Fruit fly (Drosophila melanogaster) whole organism, embryonic: ENCODE results near the gene Crz.

Experiments used
- CG10267 ChIP-seq: fragments of 200-800 bp; sonication (Bioruptor generic); optimal IDR thresholded peaks from 2 replicates; lab custom pipeline; 2018; ENCODE audit warnings: missing biosample characterization, mild to moderate bottlenecking, missing genetic modification characterization, moderate library complexity
- CG10431 ChIP-seq: fragments of 200-800 bp; sonication (Bioruptor generic); optimal IDR thresholded peaks from 3 replicates; lab custom pipeline; 2018; ENCODE audit warnings: missing biosample characterization, mild to moderate bottlenecking, missing genetic modification characterization
- CG13287 ChIP-seq: fragments of 200-800 bp; sonication (Bioruptor generic); IDR thresholded peaks from 2 replicates; pipeline ENCODE4 v1.3.6; 2022; ENCODE audit warnings: missing biosample characterization, missing genetic modification characterization; ENCODE audit not compliant: partially characterized antibody
- CG13296 ChIP-seq: fragments of 200-800 bp; sonication (Bioruptor generic); optimal IDR thresholded peaks from 3 replicates; lab custom pipeline; 2018; ENCODE audit warnings: missing biosample characterization, mild to moderate bottlenecking, missing genetic modification characterization
- CG17612 ChIP-seq: fragments of 200-800 bp; sonication (Bioruptor generic); IDR thresholded peaks from 2 replicates; pipeline ENCODE4 v1.3.6; 2022; ENCODE audit warnings: missing biosample characterization, missing genetic modification characterization
- CG17829 ChIP-seq: fragments of 200-800 bp; optimal IDR thresholded peaks from 2 replicates; lab custom pipeline; 2019; ENCODE audit warnings: missing biosample characterization, mild to moderate bottlenecking, missing genetic modification characterization, moderate library complexity
- CG18476 ChIP-seq: fragments of 200-800 bp; sonication (Bioruptor generic); optimal IDR thresholded peaks from 2 replicates; lab custom pipeline; 2016; ENCODE audit warnings: missing biosample characterization, mild to moderate bottlenecking, missing genetic modification characterization
- CG2202 ChIP-seq: fragments of 200-800 bp; sonication (Bioruptor generic); optimal IDR thresholded peaks from 2 replicates; lab custom pipeline; 2018; ENCODE audit warnings: missing biosample characterization, mild to moderate bottlenecking, missing genetic modification characterization
- CG30020 ChIP-seq: fragments of 200-800 bp; optimal IDR thresholded peaks from 2 replicates; lab custom pipeline; 2019; ENCODE audit warnings: missing biosample characterization, mild to moderate bottlenecking, missing genetic modification characterization, moderate library complexity
- CG30403 ChIP-seq: fragments of 200-800 bp; sonication (Bioruptor generic); optimal IDR thresholded peaks from 3 replicates; lab custom pipeline; 2016; ENCODE audit warnings: missing biosample characterization, missing genetic modification characterization
- CG4404 ChIP-seq: fragments of 200-800 bp; sonication (Bioruptor generic); IDR thresholded peaks from 2 replicates; pipeline ENCODE4 v1.3.6; 2022; ENCODE audit warnings: missing biosample characterization, missing genetic modification characterization
- CG6272 ChIP-seq: fragments of 200-800 bp; sonication (Bioruptor generic); IDR thresholded peaks from 2 replicates; pipeline ENCODE4 v1.3.6; 2022; ENCODE audit warnings: missing biosample characterization, missing genetic modification characterization
- CG6689 ChIP-seq: fragments of 200-800 bp; sonication (Bioruptor generic); IDR thresholded peaks from 2 replicates; pipeline ENCODE4 v1.3.6; 2022; ENCODE audit warnings: missing biosample characterization, missing genetic modification characterization
- CG7987 ChIP-seq: fragments of 200-800 bp; sonication (Bioruptor generic); optimal IDR thresholded peaks from 2 replicates; lab custom pipeline; 2018; ENCODE audit warnings: missing biosample characterization, mild to moderate bottlenecking, missing genetic modification characterization, moderate library complexity
- CG9727 ChIP-seq: fragments of 200-800 bp; sonication (Bioruptor generic); optimal IDR thresholded peaks from 3 replicates; lab custom pipeline; 2017; ENCODE audit warnings: missing biosample characterization, mild to moderate bottlenecking, missing genetic modification characterization
- CG9932 ChIP-seq: fragments of 200-800 bp; sonication (Bioruptor generic); IDR thresholded peaks from 2 replicates; pipeline ENCODE4 v1.3.6; 2022; ENCODE audit warnings: missing biosample characterization, missing genetic modification characterization
- Ets97D ChIP-seq: fragments of 200-800 bp; sonication (Bioruptor generic); optimal IDR thresholded peaks from 3 replicates; lab custom pipeline; 2016; ENCODE audit warnings: missing biosample characterization, missing genetic modification characterization
- Fer1 ChIP-seq: fragments of 200-800 bp; sonication (Bioruptor generic); optimal IDR thresholded peaks from 2 replicates; lab custom pipeline; 2017; ENCODE audit warnings: missing biosample characterization, mild to moderate bottlenecking, missing genetic modification characterization
- HmgD ChIP-seq: fragments of 200-800 bp; sonication (Bioruptor generic); optimal IDR thresholded peaks from 3 replicates; lab custom pipeline; 2016; ENCODE audit warnings: missing biosample characterization, missing genetic modification characterization
- Hsf ChIP-seq: fragments of 200-800 bp; sonication (Bioruptor generic); optimal IDR thresholded peaks from 3 replicates; lab custom pipeline; 2016; ENCODE audit warnings: missing biosample characterization, missing genetic modification characterization
- Med ChIP-seq: fragments of 200-800 bp; sonication (Bioruptor generic); peaks from one replicate; lab custom pipeline; 2016; ENCODE audit warnings: missing biosample characterization, missing genetic modification characterization, mild to moderate bottlenecking, inconsistent platforms, moderate library complexity
- NC2α ChIP-seq: fragments of 200-800 bp; sonication (Bioruptor generic); optimal IDR thresholded peaks from 2 replicates; lab custom pipeline; 2016; ENCODE audit warnings: missing biosample characterization, missing genetic modification characterization
- PHDP ChIP-seq: fragments of 200-800 bp; sonication (Bioruptor generic); optimal IDR thresholded peaks from 3 replicates; lab custom pipeline; 2018; ENCODE audit warnings: missing biosample characterization, mild to moderate bottlenecking, missing genetic modification characterization, moderate library complexity
- Pdp1 ChIP-seq, 2 experiments: fragments of 200-800 bp; sonication (Bioruptor generic); optimal IDR thresholded peaks; 3 replicates each; lab custom pipeline; 2016; ENCODE audit warnings: missing biosample characterization in 2 of 2, missing genetic modification characterization in 2 of 2, mild to moderate bottlenecking in 1 of 2, moderate library complexity in 1 of 2
- Rfx ChIP-seq: fragments of 200-800 bp; sonication (Bioruptor generic); IDR thresholded peaks from 2 replicates; pipeline ENCODE4 v1.3.6; 2022; ENCODE audit warnings: missing biosample characterization, missing genetic modification characterization
- Tbp ChIP-seq: fragments of >200 bp; optimal IDR thresholded peaks from 2 replicates; lab custom pipeline; 2018; ENCODE audit warnings: missing biosample characterization, missing genetic modification characterization
- al ChIP-seq: fragments of 200-800 bp; sonication (Bioruptor generic); IDR thresholded peaks from 2 replicates; pipeline ENCODE4 v1.3.6; 2022; ENCODE audit warnings: missing biosample characterization, missing genetic modification characterization
- cg ChIP-seq: fragments of 200-800 bp; sonication (Bioruptor generic); optimal IDR thresholded peaks from 3 replicates; lab custom pipeline; 2019; ENCODE audit warnings: missing biosample characterization, mild to moderate bottlenecking, missing genetic modification characterization, moderate library complexity
- ci ChIP-seq: fragments of 200-800 bp; sonication (Bioruptor generic); IDR thresholded peaks from 3 replicates; pipeline ENCODE4 v1.3.6; 2022; ENCODE audit warnings: missing biosample characterization, missing genetic modification characterization
- dati ChIP-seq: fragments of 200-800 bp; sonication (Bioruptor generic); IDR thresholded peaks from 2 replicates; pipeline ENCODE4 v1.3.6; 2022; ENCODE audit warnings: missing biosample characterization, missing genetic modification characterization
- dpn ChIP-seq, 2 experiments: fragments of 200-800 bp; sonication (Bioruptor generic); optimal IDR thresholded peaks; 3 replicates each; lab custom pipeline; 2016; ENCODE audit warnings: missing biosample characterization in 2 of 2, missing genetic modification characterization in 2 of 2
- dysf ChIP-seq: fragments of 200-800 bp; sonication (Bioruptor generic); IDR thresholded peaks from 3 replicates; pipeline ENCODE4 v1.3.6; 2022; ENCODE audit warnings: missing biosample characterization, missing genetic modification characterization
- esg ChIP-seq: fragments of 200-800 bp; sonication (Bioruptor generic); conservative IDR thresholded peaks from 2 replicates; pipeline ENCODE4 v1.3.6; 2022; ENCODE audit warnings: missing biosample characterization, missing genetic modification characterization
- fru ChIP-seq: fragments of >200 bp; optimal IDR thresholded peaks from 2 replicates; lab custom pipeline; 2017
- gro ChIP-seq: fragments of 200-800 bp; sonication (Bioruptor generic); optimal IDR thresholded peaks from 2 replicates; lab custom pipeline; 2016; ENCODE audit warnings: missing biosample characterization, missing genetic modification characterization
- lbe ChIP-seq: fragments of 200-800 bp; sonication (Bioruptor generic); optimal IDR thresholded peaks from 2 replicates; lab custom pipeline; 2016; ENCODE audit warnings: missing biosample characterization, mild to moderate bottlenecking, missing genetic modification characterization
- lilli ChIP-seq: fragments of 200-800 bp; sonication (Bioruptor generic); optimal IDR thresholded peaks from 3 replicates; lab custom pipeline; 2016; ENCODE audit warnings: missing biosample characterization, missing genetic modification characterization
- lola ChIP-seq, 3 experiments: fragments of >200 bp in 2 of 3; fragments of 200-800 bp in 1 of 3; sonication (Bioruptor generic) in 1 of 3; optimal IDR thresholded peaks; 2 replicates each; lab custom pipeline; 2017 to 2019; ENCODE audit warnings: missing biosample characterization in 3 of 3, missing genetic modification characterization in 3 of 3, mild to moderate bottlenecking in 1 of 3, moderate library complexity in 1 of 3
- maf-S ChIP-seq: fragments of 200-800 bp; sonication (Bioruptor generic); optimal IDR thresholded peaks from 2 replicates; lab custom pipeline; 2016; ENCODE audit warnings: missing biosample characterization, missing genetic modification characterization
- mam ChIP-seq: fragments of 200-800 bp; sonication (Bioruptor generic); optimal IDR thresholded peaks from 3 replicates; lab custom pipeline; 2016; ENCODE audit warnings: missing biosample characterization, missing genetic modification characterization
- pan ChIP-seq, 4 experiments: fragments of >200 bp in 3 of 4; fragments of 200-800 bp in 1 of 4; sonication (Bioruptor generic) in 1 of 4; optimal IDR thresholded peaks in 3 of 4; IDR thresholded peaks in 1 of 4; 2 replicates each; pipeline versions ENCODE4 v1.3.6 to Lab custom; 2017 to 2022; ENCODE audit warnings: missing biosample characterization in 2 of 4, missing genetic modification characterization in 2 of 4, mixed read lengths in 1 of 4
- phol ChIP-seq: fragments of 200-800 bp; sonication (Bioruptor generic); optimal IDR thresholded peaks from 3 replicates; lab custom pipeline; 2018; ENCODE audit warnings: missing biosample characterization, mild to moderate bottlenecking, missing genetic modification characterization, moderate library complexity
- prd ChIP-seq, 3 experiments: fragments of >200 bp in 2 of 3; fragments of 200-800 bp in 1 of 3; sonication (Bioruptor generic) in 1 of 3; optimal IDR thresholded peaks in 2 of 3; IDR thresholded peaks in 1 of 3; 2 replicates in 2 of 3; 3 replicates in 1 of 3; pipeline versions ENCODE4 v1.3.6 to Lab custom; 2017 to 2022; ENCODE audit warnings: missing biosample characterization in 1 of 3, missing genetic modification characterization in 1 of 3
- row ChIP-seq: fragments of 200-800 bp; sonication (Bioruptor generic); IDR thresholded peaks from 3 replicates; pipeline ENCODE4 v1.3.6; 2022; ENCODE audit warnings: missing biosample characterization, missing genetic modification characterization
- sens ChIP-seq: fragments of 200-800 bp; sonication (Bioruptor generic); peaks from one replicate; lab custom pipeline; 2016; ENCODE audit warnings: missing biosample characterization, missing genetic modification characterization
- tll ChIP-seq, 2 experiments: fragments of 200-800 bp in 1 of 2; fragments of >200 bp in 1 of 2; sonication (Bioruptor generic) in 1 of 2; optimal IDR thresholded peaks; 2 replicates each; lab custom pipeline; 2017 to 2019; ENCODE audit warnings: missing biosample characterization in 2 of 2, missing genetic modification characterization in 2 of 2, mild to moderate bottlenecking in 1 of 2, moderate library complexity in 1 of 2
- unc-4 ChIP-seq: fragments of 200-800 bp; sonication (Bioruptor generic); IDR thresholded peaks from 2 replicates; pipeline ENCODE4 v1.3.6; 2022; ENCODE audit warnings: missing biosample characterization, missing genetic modification characterization; ENCODE audit not compliant: partially characterized antibody
- unpg ChIP-seq: fragments of 200-800 bp; sonication (Bioruptor generic); optimal IDR thresholded peaks from 3 replicates; lab custom pipeline; 2018; ENCODE audit warnings: missing biosample characterization, mild to moderate bottlenecking, missing genetic modification characterization, moderate library complexity
- vvl ChIP-seq: fragments of 200-800 bp; sonication (Bioruptor generic); IDR thresholded peaks from 2 replicates; pipeline ENCODE4 v1.3.6; 2022; ENCODE audit warnings: missing biosample characterization, missing genetic modification characterization
- zen2 ChIP-seq: fragments of 200-800 bp; sonication (Bioruptor generic); IDR thresholded peaks from 3 replicates; pipeline ENCODE4 v1.3.6; 2022; ENCODE audit warnings: missing biosample characterization, missing genetic modification characterization; ENCODE audit not compliant: partially characterized antibody

Crz gene

DNA sequence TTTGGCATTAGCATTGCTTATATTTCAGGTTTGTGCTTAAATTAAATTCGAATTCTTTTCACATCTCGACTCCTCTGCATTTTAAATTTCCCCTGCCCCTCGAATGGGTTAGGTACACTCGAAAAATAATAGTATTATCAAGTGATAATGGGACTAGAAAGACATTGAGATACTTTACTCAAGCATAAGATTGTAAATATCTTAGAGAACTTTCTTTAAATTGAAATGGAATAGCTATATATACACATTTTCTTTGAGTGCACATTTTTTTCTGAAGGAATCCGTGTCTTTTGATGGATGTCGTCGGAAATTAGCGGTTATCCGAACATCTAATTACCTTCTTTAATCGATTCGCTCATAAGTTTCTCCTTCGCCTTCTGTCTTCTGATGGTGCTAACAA, 3.6 kb upstream of the Crz start (continued):
- TF ChIP-seq HmgD (GFP tag; lab: Kevin White, UChicago) (no peak), Rfx (GFP tag; lab: Robert Waterston, UW) (peak; percentile 78), lilli (GFP tag; lab: Kevin White, UChicago) (peak; percentile 22), Hsf (peak; percentile 14), CG17829 (tag; lab: Kevin White, UChicago) (peak; percentile 25), CG10267 (peak; percentile 21), unc-4 (GFP tag; lab: Robert Waterston, UW) (no peak), CG18476 (GFP tag; lab: Kevin White, UChicago) (peak; percentile 3), zen2 (GFP tag; lab: Robert Waterston, UW) (no peak), maf-S (GFP tag; lab: Kevin White, UChicago) (no peak), ci (GFP tag; lab: Robert Waterston, UW) (0 out of 3 replicates have a peak, but pooled peaks have one; percentile 23), CG4404 (GFP tag; lab: Robert Waterston, UW) (no peak), dpn (GFP tag; optimal IDR thresholded peaks at IDR 0.05; lab: Kevin White, UChicago) (peak in 1 of 2 experiments; percentile 27), Fer1 (GFP tag; lab: Kevin White, UChicago) (no peak), CG9727 (peak; percentile 25), Tbp (GFP tag; lab: Kevin White, UChicago) (no peak), esg (peak; percentile 49), vvl (GFP tag; lab: Robert Waterston, UW) (peak; percentile 67), phol (tag; lab: Kevin White, UChicago) (peak; percentile 1), PHDP (tag; lab: Kevin White, UChicago) (no peak), row (GFP tag; lab: Robert Waterston, UW) (peak; percentile 45; the same call in 2 of the 3 replicates), dati (GFP tag; lab: Robert Waterston, UW) (no peak), Pdp1 (GFP tag; optimal IDR thresholded peaks at IDR 0.05; lab: Kevin White, UChicago) (peak in 1 of 2 experiments; percentile 29), prd (optimal IDR thresholded peaks at IDR 0.05; lab: Kevin White, UChicago) (no peak), prd (GFP tag; IDR thresholded peaks at IDR 0.05; lab: Robert Waterston, UW) (peak; percentile 45; the same call in 1 of the 3 replicates), CG17612 (no peak), CG10431 (no peak), cg (GFP tag; lab: Kevin White, UChicago) (no peak), Med (GFP tag; lab: Kevin White, UChicago) (peak; percentile 48), lbe (GFP tag; lab: Kevin White, UChicago) (no peak), mam (GFP tag; lab: Kevin White, UChicago) (no peak), tll (GFP tag; optimal IDR thresholded peaks at IDR 0.05; lab: Kevin White, UChicago) (no peak), Ets97D (GFP tag; lab: Kevin White, UChicago) (no peak), al (peak; percentile 48), sens (GFP tag; lab: Kevin White, UChicago) (peak; percentile 84), CG30403 (GFP tag; lab: Kevin White, UChicago) (peak; percentile 31), gro (GFP tag; lab: Kevin White, UChicago) (peak; percentile 30), lola (GFP tag; optimal IDR thresholded peaks at IDR 0.05; lab: Kevin White, UChicago) (peak in 1 of 3 experiments; percentile 12), CG13296 (GFP tag; lab: Kevin White, UChicago) (no peak), NC2α (GFP tag; lab: Kevin White, UChicago) (no peak), CG9932 (peak; percentile 52; the same call in 1 of the 2 replicates), CG13287 (GFP tag; lab: Robert Waterston, UW) (no peak), fru (no peak), CG6272 (GFP tag; lab: Robert Waterston, UW) (no peak), unpg (GFP tag; lab: Kevin White, UChicago) (no peak), pan (optimal IDR thresholded peaks at IDR 0.05; lab: Kevin White, UChicago) (no peak), pan (GFP tag; optimal IDR thresholded peaks at IDR 0.05 in 1 of 2, IDR thresholded peaks at IDR 0.05 in 1 of 2) (peak in 1 of 2 experiments; percentile 45), dysf (peak; percentile 58; the same call in 2 of the 3 replicates), CG2202 (no peak), CG30020 (tag; lab: Kevin White, UChicago) (no peak), CG7987 (GFP tag; lab: Kevin White, UChicago) (no peak), CG6689 (GFP tag; lab: Robert Waterston, UW) (peak; percentile 37; the same call in 1 of the 2 replicates)
